Fruit fly (Drosophila melanogaster): Measurements from ENCODE around the gene CG32485.
A peak's percentile ranks its signal among the peaks of the same experiment; 100 is the strongest.

The CG32485 gene

DNA sequence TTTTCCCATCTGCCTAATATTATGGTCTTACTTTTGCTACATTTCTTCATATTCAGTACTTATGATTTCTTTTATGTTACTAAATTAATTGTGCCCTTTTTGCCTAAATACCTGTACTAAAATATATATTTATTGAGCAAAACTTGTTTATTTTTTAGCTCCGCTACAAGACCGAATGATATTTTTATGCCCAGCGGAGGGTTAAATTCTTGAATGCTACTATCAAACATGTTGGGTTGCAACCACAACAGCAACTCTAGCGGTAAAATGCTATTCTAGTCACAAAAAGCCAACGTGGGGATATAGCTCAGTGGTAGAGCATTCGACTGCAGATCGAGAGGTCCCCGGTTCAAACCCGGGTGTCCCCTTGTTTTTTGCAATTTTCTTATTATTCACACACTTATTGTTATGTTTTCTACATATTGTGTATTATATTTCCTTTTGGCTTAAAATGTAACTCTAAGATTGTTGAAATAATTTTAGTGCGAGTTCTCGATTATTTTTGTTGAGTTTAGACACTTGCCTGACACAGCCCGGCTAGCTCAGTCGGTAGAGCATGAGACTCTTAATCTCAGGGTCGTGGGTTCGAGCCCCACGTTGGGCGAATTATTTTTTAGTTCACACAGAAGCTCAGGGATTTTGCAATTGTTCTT, 46.1 kb downstream of the CG32485 start (continued):
- no peak for TF ChIP-seq pfk (GFP tag; optimal IDR thresholded peaks at IDR 0.05)
- TF ChIP-seq CG1647 (GFP tag; optimal IDR thresholded peaks at IDR 0.05), result no peak
- no peak for TF ChIP-seq CG16863 (GFP tag; optimal IDR thresholded peaks at IDR 0.05)
- TF ChIP-seq Rx (GFP tag; IDR thresholded peaks at IDR 0.05), result no peak
- TF ChIP-seq Drgx (GFP tag; IDR thresholded peaks at IDR 0.05), result 0 out of 2 replicates have a peak, but pooled peaks have one; percentile 5
- peak; percentile 43 for TF ChIP-seq cwo (GFP tag; optimal IDR thresholded peaks at IDR 0.05)
- peak; percentile 3; the same call in 1 of the 2 replicates for TF ChIP-seq Ada2b (GFP tag; IDR thresholded peaks at IDR 0.05)
- no peak for TF ChIP-seq tgo (GFP tag; IDR thresholded peaks at IDR 0.05)
- peak; percentile 74 for TF ChIP-seq CG34224 (GFP tag; IDR thresholded peaks at IDR 0.05; ENCODE audit: partially characterized antibody)
- TF ChIP-seq Sry-δ (GFP tag; optimal IDR thresholded peaks at IDR 0.05), result no peak
- peak; percentile 14 for TF ChIP-seq tap (tag; optimal IDR thresholded peaks at IDR 0.05)
- peak; percentile 24; the same call in 1 of the 2 replicates for TF ChIP-seq vvl (GFP tag; IDR thresholded peaks at IDR 0.05)
- TF ChIP-seq CG9817 (tag; optimal IDR thresholded peaks at IDR 0.05), result peak; percentile 22
- no peak for TF ChIP-seq CG10654 (GFP tag; optimal IDR thresholded peaks at IDR 0.05)
- TF ChIP-seq ash1 (GFP tag; optimal IDR thresholded peaks at IDR 0.05), result no peak
- TF ChIP-seq Opbp (GFP tag; IDR thresholded peaks at IDR 0.05; ENCODE audit: partially characterized antibody), result peak; percentile 95
- 0 out of 2 replicates have a peak, but pooled peaks have one; percentile 17 for TF ChIP-seq Ptx1 (GFP tag; IDR thresholded peaks at IDR 0.05)
- no peak for TF ChIP-seq CG10147 (GFP tag; optimal IDR thresholded peaks at IDR 0.05)
- TF ChIP-seq CTCF (GFP tag; optimal IDR thresholded peaks at IDR 0.05), result no peak
- no peak for TF ChIP-seq CG12071 (GFP tag; optimal IDR thresholded peaks at IDR 0.05)
- TF ChIP-seq Doc2 (GFP tag; IDR thresholded peaks at IDR 0.05), result no peak
- TF ChIP-seq al (GFP tag; IDR thresholded peaks at IDR 0.05), result no peak
- no peak for TF ChIP-seq pita (GFP tag; optimal IDR thresholded peaks at IDR 0.05)
- TF ChIP-seq Side (GFP tag; optimal IDR thresholded peaks at IDR 0.05), result no peak
- TF ChIP-seq CG3995 (GFP tag; optimal IDR thresholded peaks at IDR 0.05), result no peak
- no peak for TF ChIP-seq jigr1 (GFP tag; IDR thresholded peaks at IDR 0.05)
- TF ChIP-seq CG4854 (GFP tag; optimal IDR thresholded peaks at IDR 0.05), result no peak
- TF ChIP-seq inv (GFP tag; IDR thresholded peaks at IDR 0.05; ENCODE audit: partially characterized antibody), result peak; percentile 62; the same call in 1 of the 2 replicates
- TF ChIP-seq Atf6 (GFP tag; IDR thresholded peaks at IDR 0.05), result no peak
- no peak for TF ChIP-seq Dfd (GFP tag; optimal IDR thresholded peaks at IDR 0.05)
- no peak for TF ChIP-seq Antp (GFP tag; optimal IDR thresholded peaks at IDR 0.05)
- no peak for TF ChIP-seq az2 (GFP tag; optimal IDR thresholded peaks at IDR 0.05)
- TF ChIP-seq Nf-YB (GFP tag; optimal IDR thresholded peaks at IDR 0.05), result no peak
- TF ChIP-seq CG32772 (GFP tag; IDR thresholded peaks at IDR 0.05), result no peak
- no peak for TF ChIP-seq bcd (GFP tag; optimal IDR thresholded peaks at IDR 0.05)
- no peak for TF ChIP-seq insv (GFP tag; optimal IDR thresholded peaks at IDR 0.05)
- TF ChIP-seq NfI (GFP tag; optimal IDR thresholded peaks at IDR 0.05), result peak; percentile 5
- TF ChIP-seq CG3847 (GFP tag; IDR thresholded peaks at IDR 0.05), result 0 out of 2 replicates have a peak, but pooled peaks have one; percentile 7
- no peak for TF ChIP-seq CG8089 (GFP tag; optimal IDR thresholded peaks at IDR 0.05)
- TF ChIP-seq YL-1 (GFP tag; optimal IDR thresholded peaks at IDR 0.05), result no peak
- TF ChIP-seq CG2712 (tag; optimal IDR thresholded peaks at IDR 0.05), result no peak
- TF ChIP-seq sna (GFP tag; IDR thresholded peaks at IDR 0.05; ENCODE audit: partially characterized antibody), result peak; percentile 72
- no peak for TF ChIP-seq fru (optimal IDR thresholded peaks at IDR 0.05)
- TF ChIP-seq HHEX (GFP tag; optimal IDR thresholded peaks at IDR 0.05), result peak; percentile 19
- TF ChIP-seq lmd (GFP tag; IDR thresholded peaks at IDR 0.05), result no peak
- no peak for TF ChIP-seq phol (tag; optimal IDR thresholded peaks at IDR 0.05)
- peak; percentile 20; the same call in 1 of the 2 replicates for TF ChIP-seq E2f2 (GFP tag; IDR thresholded peaks at IDR 0.05)

All from whole organism, embryonic.